Worm (Caenorhabditis elegans) whole organism, L4/young adult: ENCODE data around the gene fipr-14.

Source experiments
- W03F9.2 ChIP-seq: fragments of 150-350 bp; optimal IDR thresholded peaks from 2 replicates; lab custom pipeline; 2014; ENCODE audit warnings: missing biosample characterization, missing genetic modification characterization
- dao-5 ChIP-seq: sonication (generic microtip); optimal IDR thresholded peaks from 2 replicates; lab custom pipeline; 2016; ENCODE audit warnings: missing genotype, missing genetic modification characterization, moderate library complexity, missing compliant biosample characterization
- him-1 ChIP-seq: sonication (generic microtip); optimal IDR thresholded peaks from 2 replicates; lab custom pipeline; 2016; ENCODE audit warnings: missing genotype, missing genetic modification reagents, missing genetic modification characterization, missing compliant biosample characterization

- TF ChIP-seq him-1 (tag; lab: Kevin White, UChicago): no peak
- TF ChIP-seq dao-5 (tag; lab: Kevin White, UChicago): no peak
- no peak for TF ChIP-seq W03F9.2 (tag; lab: Kevin White, UChicago)
Measured at ce11 chrIV:10909708-10910107, 32.8 kb downstream of the fipr-14 start, which contains the start of gene pyk-2.
